Worm (Caenorhabditis elegans): ENCODE measurements around the gene egl-45.

Gene egl-45

DNA sequence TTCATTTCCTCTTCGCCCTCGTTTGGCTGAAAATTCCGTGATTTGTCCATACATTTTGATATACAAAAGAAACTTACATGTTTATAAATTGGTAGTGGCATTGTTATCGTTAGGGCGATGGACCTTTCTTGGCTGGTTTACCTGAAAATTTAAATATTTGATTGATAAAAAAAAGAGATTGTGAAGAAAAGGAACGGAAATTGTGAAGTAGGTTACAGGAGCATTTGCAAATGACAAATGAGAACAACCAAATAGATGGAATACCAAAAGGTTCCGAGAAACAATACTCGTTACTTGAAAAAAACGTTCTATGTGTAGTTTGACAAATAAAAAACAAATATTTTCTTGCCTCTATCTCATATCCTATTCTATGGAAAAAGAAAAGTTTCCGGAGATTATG lies 15.1 kb upstream of the egl-45 start, which contains the start of gene ZK652.8:
Gene ZK652.8 (minus strand): TSS at position 101 of the 400 bp plus-strand sequence.
- TF ChIP-seq gmeb-2 (tag; optimal IDR thresholded peaks at IDR 0.05) (no peak), tbx-2 (tag; optimal IDR thresholded peaks at IDR 0.05) (no peak), unc-3 (GFP tag; conservative IDR thresholded peaks at IDR 0.05) (no peak), unc-3 (tag; optimal IDR thresholded peaks at IDR 0.05) (no peak), fkh-10 (GFP tag; optimal IDR thresholded peaks at IDR 0.05) (no peak), unc-42 (tag; optimal IDR thresholded peaks at IDR 0.05) (no peak), lim-6 (tag; optimal IDR thresholded peaks at IDR 0.05) (no peak), ceh-14 (tag; optimal IDR thresholded peaks at IDR 0.05) (no peak), syd-9 (tag; optimal IDR thresholded peaks at IDR 0.05) (no peak), dmd-4 (tag; optimal IDR thresholded peaks at IDR 0.05; ENCODE audit: borderline replicate concordance) (no peak), pros-1 (tag; optimal IDR thresholded peaks at IDR 0.05) (no peak)

DNA sequence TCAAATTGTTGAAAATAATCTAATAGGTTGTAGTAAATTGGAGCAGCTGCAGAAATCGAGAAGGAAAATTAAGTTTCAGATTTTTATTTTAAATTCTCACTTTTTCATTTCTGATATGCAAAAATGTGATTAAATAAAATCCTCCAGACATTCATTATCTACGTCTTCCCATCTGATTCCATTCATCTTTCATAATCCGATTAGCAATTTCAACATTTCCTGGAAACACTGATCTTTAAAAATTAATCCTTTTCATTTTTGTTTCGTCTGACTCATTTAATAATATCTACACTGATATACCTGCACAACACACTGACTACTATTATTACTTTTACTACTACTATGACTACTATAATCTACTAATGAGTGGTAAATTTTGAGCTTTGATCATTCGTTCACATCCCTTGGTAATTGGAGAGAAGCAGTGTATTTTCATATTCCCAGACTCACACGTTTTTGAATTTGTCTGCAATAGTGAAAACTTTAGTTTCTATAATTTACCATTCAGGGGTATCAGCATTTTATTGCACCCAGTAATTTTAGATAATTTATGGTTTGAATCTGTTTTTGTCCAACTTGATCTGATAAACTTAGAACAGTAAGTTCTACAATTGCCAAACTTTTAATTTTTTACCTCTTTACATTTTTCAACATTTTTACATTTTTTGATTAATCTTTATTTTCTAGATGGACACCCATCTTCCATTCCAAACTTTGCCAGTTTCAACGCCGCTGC lies 10.6 kb upstream of the egl-45 start, which contains the start of gene ceh-23:
Gene ceh-23 (plus strand): TSS at position 686 of the 736 bp plus-strand sequence.
- no peak for TF ChIP-seq ets-4 (tag; optimal IDR thresholded peaks at IDR 0.05)
- TF ChIP-seq ceh-14 (tag; optimal IDR thresholded peaks at IDR 0.05): no peak
- no peak for TF ChIP-seq pqm-1 (tag; optimal IDR thresholded peaks at IDR 0.05)
- TF ChIP-seq sox-4 (tag; optimal IDR thresholded peaks at IDR 0.05): no peak

DNA sequence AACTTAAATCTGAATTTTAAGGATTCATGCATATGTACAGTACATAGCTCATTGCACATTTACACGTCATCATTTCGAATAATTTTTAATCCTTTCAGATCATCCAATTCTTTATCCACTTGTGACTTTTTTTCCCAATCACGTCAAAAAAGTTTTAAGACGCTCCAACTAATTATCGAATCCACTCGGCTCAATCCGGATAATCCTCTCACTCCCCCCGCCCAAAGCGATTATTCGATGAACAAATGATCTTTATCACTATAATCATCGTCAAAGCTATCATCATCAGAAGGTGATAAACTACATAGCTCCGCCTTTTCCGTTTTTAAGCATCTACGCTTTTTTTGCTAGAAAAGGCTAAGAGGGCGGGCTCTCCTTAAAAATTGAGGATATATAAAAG lies 9.1 kb upstream of the egl-45 start:
- no peak for TF ChIP-seq ztf-16 (tag; optimal IDR thresholded peaks at IDR 0.05)

DNA sequence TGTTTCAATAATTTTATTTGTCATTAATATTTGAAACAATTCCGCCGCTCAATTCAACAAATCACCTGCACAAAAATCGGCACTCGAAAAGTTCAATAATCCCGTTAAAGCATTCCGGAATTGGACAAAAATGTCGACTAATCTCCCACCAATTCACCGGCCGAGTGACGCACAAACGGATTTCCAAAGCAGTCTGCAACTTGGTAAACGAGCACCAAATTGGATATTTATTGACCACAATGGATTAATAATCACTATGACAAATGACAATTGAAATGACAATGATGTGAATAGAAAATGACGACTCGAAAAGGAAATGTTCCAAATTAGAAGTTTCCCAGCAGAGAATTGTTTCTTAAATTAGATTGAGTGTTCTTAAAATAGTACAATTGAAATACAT lies 7.3 kb upstream of the egl-45 start:
- TF ChIP-seq ahr-1 (tag; optimal IDR thresholded peaks at IDR 0.05) (no peak), ceh-48 (tag; optimal IDR thresholded peaks at IDR 0.05) (no peak), pqm-1 (tag; optimal IDR thresholded peaks at IDR 0.05) (no peak), T23F11.4 (GFP tag; optimal IDR thresholded peaks at IDR 0.05) (no peak), ceh-9 (tag; optimal IDR thresholded peaks at IDR 0.05) (no peak), ceh-6 (GFP tag; optimal IDR thresholded peaks at IDR 0.05) (no peak), zip-5 (tag; optimal IDR thresholded peaks at IDR 0.05) (no peak), ceh-22 (tag; optimal IDR thresholded peaks at IDR 0.05) (no peak), pros-1 (tag; optimal IDR thresholded peaks at IDR 0.05) (no peak)

DNA sequence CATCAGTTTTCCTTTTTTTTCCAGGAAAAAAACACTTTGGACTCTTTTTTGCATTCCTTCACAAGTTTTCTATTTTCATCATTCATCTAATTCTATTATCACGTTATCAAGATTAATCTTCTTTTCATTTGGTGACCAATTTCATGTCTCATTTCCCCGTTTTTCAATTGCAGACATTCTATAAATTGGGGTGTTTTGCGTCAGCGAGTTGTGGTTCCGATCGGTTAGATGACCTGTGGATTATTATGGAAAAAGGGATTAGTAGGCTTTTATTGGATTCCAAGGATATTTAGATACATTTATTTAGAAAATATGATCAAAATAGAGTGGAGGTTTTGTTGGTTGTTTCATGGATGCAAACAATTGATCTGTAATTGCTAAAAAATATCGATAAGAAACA lies 6.4 kb upstream of the egl-45 start:
- TF ChIP-seq ceh-48 (tag; optimal IDR thresholded peaks at IDR 0.05) (no peak), ceh-9 (tag; optimal IDR thresholded peaks at IDR 0.05) (no peak), ceh-19 (GFP tag; optimal IDR thresholded peaks at IDR 0.05) (no peak)

DNA sequence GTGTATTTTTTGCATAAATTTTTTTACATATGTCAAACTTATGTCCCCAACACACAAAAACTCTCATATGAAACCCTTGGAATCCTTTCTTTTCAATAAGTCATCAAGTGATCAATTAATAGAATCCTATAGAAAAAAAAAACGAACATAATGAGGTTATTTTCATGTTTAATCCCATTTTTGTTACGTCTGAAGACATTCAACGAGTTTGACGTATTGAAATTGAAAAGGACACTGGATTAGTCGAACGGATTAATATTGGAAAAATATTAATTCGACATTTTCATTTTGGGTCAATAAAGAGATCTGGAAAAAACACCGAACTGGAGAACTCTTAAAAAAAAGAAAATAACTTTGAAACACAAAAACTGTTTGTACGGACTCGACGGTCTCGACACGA lies 4.0 kb upstream of the egl-45 start:
- TF ChIP-seq lim-6 (tag; optimal IDR thresholded peaks at IDR 0.05): no peak
- TF ChIP-seq hlh-30 (tag; optimal IDR thresholded peaks at IDR 0.05; ENCODE audit: insufficient read depth): no peak
- no peak for TF ChIP-seq ceh-18 (tag; optimal IDR thresholded peaks at IDR 0.05)

DNA sequence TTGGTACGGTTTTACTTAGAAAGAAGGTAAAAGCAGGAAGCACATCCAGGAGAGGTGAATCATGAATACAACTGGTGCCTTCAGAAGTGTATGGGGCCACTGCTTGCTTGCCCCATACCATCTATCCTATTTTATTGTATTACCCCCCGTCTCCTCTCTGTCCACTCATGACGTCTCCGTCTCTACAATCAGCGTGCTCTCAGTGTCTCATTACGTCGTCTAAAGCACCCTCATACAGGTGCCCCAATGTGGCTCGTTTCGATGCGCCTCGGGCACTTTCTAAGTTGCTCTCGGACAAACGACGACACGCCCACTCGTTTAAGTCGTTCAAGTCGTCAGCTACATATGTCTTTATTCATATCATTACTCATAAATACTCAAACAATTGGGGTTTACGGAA lies 4.4 kb downstream of the egl-45 start:
- TF ChIP-seq ceh-24 (tag; optimal IDR thresholded peaks at IDR 0.05) (no peak), ref-2 (tag; optimal IDR thresholded peaks at IDR 0.05) (peak; percentile 16)

DNA sequence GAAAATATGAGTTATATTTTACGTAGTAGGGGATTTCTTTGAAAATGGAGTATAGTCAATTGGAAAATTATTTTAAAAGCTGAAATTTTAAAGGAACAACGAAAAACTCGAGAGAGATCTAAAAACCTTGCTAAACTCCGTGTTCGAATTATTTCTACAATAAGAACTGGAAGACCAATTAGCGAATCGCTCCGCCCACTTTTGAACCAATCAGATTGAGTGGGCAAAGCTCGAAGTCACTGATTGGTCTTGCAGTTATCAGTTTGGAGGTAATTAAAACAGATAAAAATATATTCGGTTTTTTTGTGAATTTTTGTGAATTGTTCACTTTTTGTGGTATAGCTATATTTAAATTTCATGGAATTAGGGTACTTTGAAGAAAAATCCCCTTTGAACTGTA lies 5.1 kb downstream of the egl-45 start:
- TF ChIP-seq ceh-31 (tag; optimal IDR thresholded peaks at IDR 0.05) (no peak), nfya-1 (tag; optimal IDR thresholded peaks at IDR 0.05) (peak; percentile 84), dmd-4 (tag; optimal IDR thresholded peaks at IDR 0.05; ENCODE audit: borderline replicate concordance) (no peak)
